Fruit fly (Drosophila melanogaster) whole organism, prepupa: ENCODE measurements around the gene CG2964.

Experiments
- CG10631 ChIP-seq: fragments of 200-800 bp; sonication (Bioruptor generic); optimal IDR thresholded peaks from 2 replicates; lab custom pipeline; 2016; ENCODE audit warnings: missing biosample characterization, missing genetic modification characterization
- CG11294 ChIP-seq: fragments of 200-800 bp; sonication (Bioruptor generic); IDR thresholded peaks from 2 replicates; pipeline ENCODE4 v1.3.6; 2022; ENCODE audit warnings: missing biosample characterization, missing genetic modification characterization
- CG11762 ChIP-seq: fragments of 200-800 bp; sonication (Bioruptor generic); optimal IDR thresholded peaks from 3 replicates; lab custom pipeline; 2016; ENCODE audit warnings: missing biosample characterization, missing genetic modification characterization; ENCODE audit not compliant: insufficient read depth
- CG15336 ChIP-seq: fragments of 200-800 bp; sonication (Bioruptor generic); IDR thresholded peaks from 2 replicates; pipeline ENCODE4 v1.3.6; 2022; ENCODE audit warnings: missing biosample characterization, missing genetic modification characterization
- CG1621 ChIP-seq: fragments of 200-800 bp; sonication (Bioruptor generic); optimal IDR thresholded peaks from 3 replicates; lab custom pipeline; 2018; ENCODE audit warnings: missing biosample characterization, mild to moderate bottlenecking, missing genetic modification characterization
- CG16779 ChIP-seq: fragments of 200-800 bp; sonication (Bioruptor generic); optimal IDR thresholded peaks from 3 replicates; lab custom pipeline; 2017; ENCODE audit warnings: missing biosample characterization, mild to moderate bottlenecking, missing genetic modification characterization
- CG32006 ChIP-seq: fragments of 200-800 bp; sonication (Bioruptor generic); optimal IDR thresholded peaks from 3 replicates; lab custom pipeline; 2017; ENCODE audit warnings: missing biosample characterization, mild to moderate bottlenecking, missing genetic modification characterization
- CG3919 ChIP-seq: fragments of 200-800 bp; sonication (Bioruptor generic); optimal IDR thresholded peaks from 3 replicates; lab custom pipeline; 2016; ENCODE audit warnings: missing biosample characterization, missing genetic modification characterization
- CG4318 ChIP-seq: fragments of 200-800 bp; sonication (Bioruptor generic); optimal IDR thresholded peaks from 3 replicates; lab custom pipeline; 2017; ENCODE audit warnings: missing biosample characterization, mild to moderate bottlenecking, missing genetic modification characterization
- CG6163 ChIP-seq: fragments of 200-800 bp; sonication (Bioruptor generic); IDR thresholded peaks from 3 replicates; pipeline ENCODE4 v1.3.6; 2022; ENCODE audit warnings: missing biosample characterization, missing genetic modification characterization
- CG6276 ChIP-seq: fragments of 200-800 bp; sonication (Bioruptor generic); optimal IDR thresholded peaks from 2 replicates; lab custom pipeline; 2017; ENCODE audit warnings: missing biosample characterization, mild to moderate bottlenecking, missing genetic modification characterization
- CG6792 ChIP-seq: fragments of 200-800 bp; sonication (Bioruptor generic); optimal IDR thresholded peaks from 3 replicates; lab custom pipeline; 2016; ENCODE audit warnings: missing biosample characterization, missing genetic modification characterization
- CG6808 ChIP-seq: fragments of 200-800 bp; sonication (Bioruptor generic); optimal IDR thresholded peaks from 3 replicates; lab custom pipeline; 2017; ENCODE audit warnings: missing biosample characterization, missing genetic modification characterization, mild to moderate bottlenecking, moderate library complexity, missing genetic modification reagents
- CG6854 ChIP-seq: fragments of 200-800 bp; sonication (Bioruptor generic); optimal IDR thresholded peaks from 2 replicates; lab custom pipeline; 2017; ENCODE audit warnings: missing biosample characterization, mild to moderate bottlenecking, missing genetic modification characterization
- CG7368 ChIP-seq: fragments of 200-800 bp; sonication (Bioruptor generic); optimal IDR thresholded peaks from 3 replicates; lab custom pipeline; 2016; ENCODE audit warnings: missing biosample characterization, missing genetic modification characterization
- CG8119 ChIP-seq: fragments of 200-800 bp; sonication (Bioruptor generic); IDR thresholded peaks from 3 replicates; pipeline ENCODE4 v1.3.6; 2022; ENCODE audit warnings: missing biosample characterization, missing genetic modification characterization
- CG8319 ChIP-seq: fragments of 200-800 bp; sonication (Bioruptor generic); optimal IDR thresholded peaks from 3 replicates; lab custom pipeline; 2016; ENCODE audit warnings: missing biosample characterization, missing genetic modification characterization
- CG8632 ChIP-seq: fragments of 200-800 bp; sonication (Bioruptor generic); optimal IDR thresholded peaks from 3 replicates; lab custom pipeline; 2016; ENCODE audit warnings: missing biosample characterization, missing genetic modification characterization
- CG9139 ChIP-seq: fragments of 200-800 bp; sonication (Bioruptor generic); optimal IDR thresholded peaks from 3 replicates; lab custom pipeline; 2017; ENCODE audit warnings: missing biosample characterization, mild to moderate bottlenecking, missing genetic modification characterization
- Eip78C ChIP-seq: fragments of 200-800 bp; sonication (Bioruptor generic); peaks from one replicate; lab custom pipeline; 2016; ENCODE audit warnings: missing biosample characterization, missing genetic modification characterization
- Eip93F ChIP-seq: fragments of 200-800 bp; sonication (Bioruptor generic); optimal IDR thresholded peaks from 2 replicates; lab custom pipeline; 2016; ENCODE audit warnings: missing biosample characterization, mild to moderate bottlenecking, missing genetic modification characterization
- Ets21C ChIP-seq: fragments of 200-800 bp; sonication (Bioruptor generic); optimal IDR thresholded peaks from 3 replicates; lab custom pipeline; 2016; ENCODE audit warnings: missing biosample characterization, missing genetic modification characterization
- Ets96B ChIP-seq: fragments of 200-800 bp; optimal IDR thresholded peaks from 2 replicates; lab custom pipeline; 2019; ENCODE audit warnings: missing biosample characterization, mild to moderate bottlenecking, missing genetic modification characterization, moderate library complexity
- Gug ChIP-seq: fragments of 200-800 bp; sonication (Bioruptor generic); IDR thresholded peaks from 2 replicates; pipeline ENCODE4 v1.3.6; 2022; ENCODE audit warnings: missing biosample characterization, missing genetic modification characterization
- Hr38 ChIP-seq: sonication (Bioruptor generic); optimal IDR thresholded peaks from 2 replicates; lab custom pipeline; 2016; ENCODE audit warnings: missing biosample characterization, missing genetic modification characterization
- Hr39 ChIP-seq: fragments of 200-800 bp; sonication (Bioruptor generic); optimal IDR thresholded peaks from 2 replicates; lab custom pipeline; 2016; ENCODE audit warnings: missing biosample characterization, missing genetic modification characterization
- Hr4 ChIP-seq: fragments of 200-800 bp; sonication (Bioruptor generic); optimal IDR thresholded peaks from 3 replicates; lab custom pipeline; 2016; ENCODE audit warnings: missing biosample characterization, missing genetic modification characterization
- Lpt ChIP-seq: fragments of 200-800 bp; sonication (Bioruptor generic); optimal IDR thresholded peaks from 3 replicates; lab custom pipeline; 2016; ENCODE audit warnings: missing biosample characterization, missing genetic modification characterization
- Met ChIP-seq: fragments of 200-800 bp; sonication (Bioruptor generic); optimal IDR thresholded peaks from 3 replicates; lab custom pipeline; 2016; ENCODE audit warnings: missing biosample characterization, missing genetic modification characterization
- OdsH ChIP-seq: fragments of 200-800 bp; sonication (Bioruptor generic); optimal IDR thresholded peaks from 3 replicates; lab custom pipeline; 2016; ENCODE audit warnings: missing biosample characterization, missing genetic modification characterization
- Smox ChIP-seq: fragments of 200-800 bp; sonication (Bioruptor generic); optimal IDR thresholded peaks from 3 replicates; lab custom pipeline; 2016; ENCODE audit warnings: missing biosample characterization, missing genetic modification characterization
- Sox102F ChIP-seq: fragments of 200-800 bp; sonication (Bioruptor generic); optimal IDR thresholded peaks from 2 replicates; lab custom pipeline; 2016; ENCODE audit warnings: missing biosample characterization, mild to moderate bottlenecking, missing genetic modification characterization
- Sox14 ChIP-seq: fragments of 200-800 bp; sonication (Bioruptor generic); optimal IDR thresholded peaks from 3 replicates; lab custom pipeline; 2016; ENCODE audit warnings: missing biosample characterization, missing genetic modification characterization
- Sox15 ChIP-seq: fragments of 200-800 bp; sonication (Bioruptor generic); optimal IDR thresholded peaks from 3 replicates; lab custom pipeline; 2016; ENCODE audit warnings: missing biosample characterization, missing genetic modification characterization
- acj6 ChIP-seq: fragments of 200-800 bp; sonication (Bioruptor generic); optimal IDR thresholded peaks from 3 replicates; lab custom pipeline; 2016; ENCODE audit warnings: missing biosample characterization, missing genetic modification characterization
- cyc ChIP-seq: fragments of 200-800 bp; sonication (Bioruptor generic); optimal IDR thresholded peaks from 3 replicates; lab custom pipeline; 2016; ENCODE audit warnings: missing biosample characterization, missing genetic modification characterization
- dsx ChIP-seq: fragments of 200-800 bp; optimal IDR thresholded peaks from 3 replicates; lab custom pipeline; 2019; ENCODE audit warnings: missing biosample characterization, mild to moderate bottlenecking, missing genetic modification characterization, moderate library complexity; ENCODE audit not compliant: poor library complexity, severe bottlenecking
- eg ChIP-seq: fragments of 200-800 bp; sonication (Bioruptor generic); IDR thresholded peaks from 3 replicates; pipeline ENCODE4 v1.3.6; 2022; ENCODE audit warnings: missing biosample characterization, missing genetic modification characterization
- esn ChIP-seq: fragments of 200-800 bp; sonication (Bioruptor generic); optimal IDR thresholded peaks from 2 replicates; lab custom pipeline; 2016; ENCODE audit warnings: missing biosample characterization, mild to moderate bottlenecking, missing genetic modification characterization, moderate library complexity
- fd59A ChIP-seq: fragments of 200-800 bp; sonication (Bioruptor generic); optimal IDR thresholded peaks from 2 replicates; lab custom pipeline; 2017; ENCODE audit warnings: missing biosample characterization, mild to moderate bottlenecking, missing genetic modification characterization, missing genetic modification reagents
- lz ChIP-seq: fragments of 200-800 bp; sonication (Bioruptor generic); optimal IDR thresholded peaks from 3 replicates; lab custom pipeline; 2016; ENCODE audit warnings: missing biosample characterization, missing genetic modification characterization
- net ChIP-seq: fragments of 200-800 bp; sonication (Bioruptor generic); optimal IDR thresholded peaks from 3 replicates; lab custom pipeline; 2016; ENCODE audit warnings: missing biosample characterization, missing genetic modification characterization
- pdm3 ChIP-seq: fragments of 200-800 bp; sonication (Bioruptor generic); optimal IDR thresholded peaks from 3 replicates; lab custom pipeline; 2016; ENCODE audit warnings: missing biosample characterization, missing genetic modification characterization
- spab ChIP-seq: fragments of 200-800 bp; sonication (Bioruptor generic); optimal IDR thresholded peaks from 2 replicates; lab custom pipeline; 2017; ENCODE audit warnings: missing biosample characterization, mild to moderate bottlenecking, missing genetic modification characterization, missing genetic modification reagents
- ss ChIP-seq, 2 experiments: fragments of 200-800 bp; sonication (Bioruptor generic); optimal IDR thresholded peaks; 2 replicates in 1 of 2; 3 replicates in 1 of 2; lab custom pipeline; 2017 to 2018; ENCODE audit warnings: mild to moderate bottlenecking in 2 of 2, missing biosample characterization in 2 of 2, missing genetic modification characterization in 2 of 2, moderate library complexity in 1 of 2
- svp ChIP-seq: fragments of 200-800 bp; sonication (Bioruptor generic); peaks from one replicate; lab custom pipeline; 2016; ENCODE audit warnings: missing biosample characterization, missing genetic modification characterization
- topi ChIP-seq: fragments of 200-800 bp; sonication (Bioruptor generic); optimal IDR thresholded peaks from 3 replicates; lab custom pipeline; 2016; ENCODE audit warnings: missing biosample characterization, missing genetic modification characterization
- vri ChIP-seq: fragments of 200-800 bp; sonication (Bioruptor generic); optimal IDR thresholded peaks from 3 replicates; lab custom pipeline; 2016; ENCODE audit warnings: missing biosample characterization, mild to moderate bottlenecking, missing genetic modification characterization

The CG2964 gene

dm6 chr2L:2812137-2812536, at the start of gene CG2964:
Gene CG2964, plus strand, starts transcription at chr2L:2812437.
- no peak for TF ChIP-seq CG6276
- no peak for TF ChIP-seq Eip93F
- TF ChIP-seq CG8632 (GFP tag; lab: Kevin White, UChicago) = no peak
- TF ChIP-seq svp = no peak
- TF ChIP-seq Sox102F (GFP tag; lab: Kevin White, UChicago) = no peak
- no peak for TF ChIP-seq Hr4 (GFP tag; lab: Kevin White, UChicago)
- TF ChIP-seq Smox (GFP tag; lab: Kevin White, UChicago) = no peak
- TF ChIP-seq eg = no peak
- TF ChIP-seq Ets96B (tag; lab: Kevin White, UChicago) = no peak
- TF ChIP-seq CG6808 (GFP tag; lab: Kevin White, UChicago) = no peak
- TF ChIP-seq, all 60 proteins: peak for 0

DNA sequence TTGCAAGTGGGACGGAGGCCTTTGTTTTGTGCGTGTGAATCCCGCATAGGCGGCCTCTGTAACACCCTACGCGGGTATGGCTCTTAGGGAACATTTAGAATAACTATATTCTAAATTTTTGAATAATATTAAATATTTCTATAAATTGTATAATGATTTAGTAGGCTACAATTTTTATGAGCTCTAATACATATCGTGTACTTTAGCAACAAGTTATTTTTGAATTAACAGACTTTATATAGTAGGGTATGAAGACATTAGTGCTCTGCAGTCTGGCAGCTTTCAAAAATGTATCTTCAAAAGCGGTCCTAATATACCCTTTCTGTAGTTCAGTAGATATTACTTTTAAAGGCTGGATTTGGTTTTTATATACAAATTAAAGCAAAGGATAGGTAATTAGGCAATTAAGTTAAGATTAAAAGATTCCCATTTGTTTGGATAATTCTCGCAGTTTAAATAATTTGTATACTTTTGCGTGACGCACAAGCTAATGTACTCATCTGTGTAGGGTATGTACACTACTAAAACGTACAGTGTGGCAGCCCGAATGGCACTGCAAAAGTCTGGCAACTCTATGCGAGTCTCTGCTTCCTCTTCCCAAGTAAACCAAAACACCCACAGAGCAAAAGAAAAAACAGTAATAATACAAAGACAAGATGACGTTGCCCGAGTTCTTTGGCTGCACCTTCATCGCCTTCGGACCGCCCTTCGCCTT, 46.4 kb upstream of the CG2964 start, which contains the start of the genes Snx21 and aph-1:
TSS of gene Snx21 (minus strand) at position 7 of the 715 bp plus-strand sequence.
TSS of gene aph-1 (plus strand) at position 575 of the 715 bp plus-strand sequence.
- TF ChIP-seq CG6854 (peak; percentile 89), OdsH (GFP tag; lab: Kevin White, UChicago) (peak; percentile 92), topi (GFP tag; lab: Kevin White, UChicago) (peak; percentile 84), fd59A (peak; percentile 79), CG6276 (peak; percentile 85), Hr4 (GFP tag; lab: Kevin White, UChicago) (peak; percentile 91), Eip93F (peak; percentile 87), Sox14 (peak; percentile 89), Ets96B (tag; lab: Kevin White, UChicago) (peak; percentile 90), dsx (GFP tag; lab: Kevin White, UChicago) (peak; percentile 83), CG1621 (tag; lab: Kevin White, UChicago) (peak; percentile 61), CG3919 (GFP tag; lab: Kevin White, UChicago) (peak; percentile 86), CG11762 (GFP tag; lab: Kevin White, UChicago) (peak; percentile 89), CG6792 (GFP tag; lab: Kevin White, UChicago) (peak; percentile 81), Hr39 (peak; percentile 92), esn (GFP tag; lab: Kevin White, UChicago) (peak; percentile 93), CG8319 (GFP tag; lab: Kevin White, UChicago) (peak; percentile 72), Gug (peak; percentile 82), pdm3 (GFP tag; lab: Kevin White, UChicago) (peak; percentile 92), Eip78C (peak; percentile 94), CG7368 (GFP tag; lab: Kevin White, UChicago) (peak; percentile 82), svp (peak; percentile 92), Met (GFP tag; lab: Kevin White, UChicago) (peak; percentile 88), CG9139 (GFP tag; lab: Kevin White, UChicago) (peak; percentile 84), ss (GFP tag; optimal IDR thresholded peaks at IDR 0.05; lab: Kevin White, UChicago) (peak; percentile 88 to 89), CG10631 (peak; percentile 89), CG16779 (tag; lab: Kevin White, UChicago) (peak; percentile 81), spab (peak; percentile 81), net (GFP tag; lab: Kevin White, UChicago) (peak; percentile 87), CG4318 (GFP tag; lab: Kevin White, UChicago) (peak; percentile 84), CG6163 (GFP tag; lab: Robert Waterston, UW) (peak; percentile 89), Sox15 (GFP tag; lab: Kevin White, UChicago) (peak; percentile 88), Lpt (GFP tag; lab: Kevin White, UChicago) (peak; percentile 61), acj6 (GFP tag; lab: Kevin White, UChicago) (peak; percentile 93), lz (GFP tag; lab: Kevin White, UChicago) (peak; percentile 93), Ets21C (peak; percentile 88), CG8119 (GFP tag; lab: Robert Waterston, UW) (peak; percentile 88), Hr38 (GFP tag; lab: Kevin White, UChicago) (no peak), CG6808 (GFP tag; lab: Kevin White, UChicago) (peak; percentile 88), CG32006 (GFP tag; lab: Kevin White, UChicago) (peak; percentile 91), cyc (peak; percentile 89), CG11294 (GFP tag; lab: Robert Waterston, UW) (peak; percentile 81), CG15336 (peak; percentile 90), vri (GFP tag; lab: Kevin White, UChicago) (peak; percentile 72)
